Worm (Caenorhabditis elegans) whole organism, L2 larva: ENCODE measurements around the gene W05H7.1.

Source experiments
- C34F6.9 ChIP-seq: fragments of 150-350 bp; optimal IDR thresholded peaks from 2 replicates; lab custom pipeline; 2014; ENCODE audit warnings: missing biosample characterization, missing genetic modification characterization
- F13H6.1 ChIP-seq: sonication (generic microtip); optimal IDR thresholded peaks from 2 replicates; lab custom pipeline; 2016; ENCODE audit warnings: missing genetic modification characterization, missing compliant biosample characterization
- R02D3.7 ChIP-seq: fragments of 150-350 bp; optimal IDR thresholded peaks from 2 replicates; lab custom pipeline; 2014; ENCODE audit warnings: missing biosample characterization, missing genetic modification characterization
- Y55F3AM.14 ChIP-seq: fragments of 200-800 bp; sonication (Bioruptor generic); optimal IDR thresholded peaks from 2 replicates; lab custom pipeline; 2018; ENCODE audit warnings: mild to moderate bottlenecking, missing genetic modification characterization, missing compliant biosample characterization
- ZK546.5 ChIP-seq: sonication (generic microtip); optimal IDR thresholded peaks from 2 replicates; lab custom pipeline; 2017; ENCODE audit warnings: missing biosample characterization, missing genetic modification characterization
- alr-1 ChIP-seq: fragments of 150-350 bp; optimal IDR thresholded peaks from 2 replicates; lab custom pipeline; 2014; ENCODE audit warnings: missing biosample characterization, missing genetic modification characterization
- aly-2 ChIP-seq: fragments of 150-350 bp; optimal IDR thresholded peaks from 2 replicates; lab custom pipeline; 2014; ENCODE audit warnings: missing biosample characterization, missing genetic modification characterization
- ama-1 ChIP-seq: fragments of 150-350 bp; optimal IDR thresholded peaks from 2 replicates; lab custom pipeline; 2018; ENCODE audit warnings: inconsistent platforms
- blmp-1 ChIP-seq: sonication (generic microtip); optimal IDR thresholded peaks from 2 replicates; lab custom pipeline; 2017; ENCODE audit warnings: missing genetic modification characterization, mild to moderate bottlenecking, missing compliant biosample characterization, antibody characterized with exemption, moderate library complexity; ENCODE audit not compliant: insufficient read depth
- ceh-16 ChIP-seq: fragments of 150-350 bp; optimal IDR thresholded peaks from 2 replicates; lab custom pipeline; 2014; ENCODE audit warnings: missing biosample characterization, missing genetic modification characterization
- ceh-82 ChIP-seq: fragments of 150-350 bp; optimal IDR thresholded peaks from 2 replicates; lab custom pipeline; 2014; ENCODE audit warnings: missing biosample characterization, missing genetic modification characterization
- crh-2 ChIP-seq: sonication (generic microtip); optimal IDR thresholded peaks from 2 replicates; lab custom pipeline; 2017; ENCODE audit warnings: missing biosample characterization, missing genetic modification characterization
- egl-27 ChIP-seq: sonication (generic microtip); optimal IDR thresholded peaks from 3 replicates; lab custom pipeline; 2017; ENCODE audit warnings: missing biosample characterization, missing genetic modification reagents, missing genetic modification characterization
- elt-1 ChIP-seq: fragments of 150-350 bp; optimal IDR thresholded peaks from 2 replicates; lab custom pipeline; 2014; ENCODE audit warnings: missing biosample characterization, missing genetic modification characterization
- elt-3 ChIP-seq: sonication (generic microtip); optimal IDR thresholded peaks from 2 replicates; lab custom pipeline; 2017; ENCODE audit warnings: missing biosample characterization, missing genetic modification characterization
- fos-1 ChIP-seq: fragments of 150-350 bp; optimal IDR thresholded peaks from 2 replicates; lab custom pipeline; 2014; ENCODE audit warnings: missing biosample characterization, missing genetic modification characterization
- gmeb-1 ChIP-seq: fragments of 150-350 bp; optimal IDR thresholded peaks from 2 replicates; lab custom pipeline; 2014; ENCODE audit warnings: missing biosample characterization, missing genetic modification characterization
- lin-11 ChIP-seq: fragments of 150-350 bp; sonication (generic microtip); optimal IDR thresholded peaks from 2 replicates; lab custom pipeline; 2014; ENCODE audit warnings: missing biosample characterization, missing genetic modification characterization, inconsistent platforms, mixed read lengths
- lin-13 ChIP-seq: fragments of 150-350 bp; optimal IDR thresholded peaks from 2 replicates; lab custom pipeline; 2014; ENCODE audit warnings: missing biosample characterization, missing genetic modification reagents, missing genetic modification characterization
- lin-39 ChIP-seq: fragments of 150-350 bp; optimal IDR thresholded peaks from 2 replicates; lab custom pipeline; 2014; ENCODE audit warnings: missing biosample characterization, missing genetic modification reagents, missing genetic modification characterization
- lsy-2 ChIP-seq, 2 experiments: fragments of 150-350 bp in 1 of 2; sonication (generic microtip) in 1 of 2; optimal IDR thresholded peaks; 2 replicates each; lab custom pipeline; 2014 to 2017; ENCODE audit warnings: missing biosample characterization in 2 of 2, missing genetic modification characterization in 2 of 2
- mab-5 ChIP-seq: fragments of 150-350 bp; optimal IDR thresholded peaks from 2 replicates; lab custom pipeline; 2014; ENCODE audit warnings: missing biosample characterization, missing genetic modification characterization
- mbf-1 ChIP-seq: sonication (generic microtip); optimal IDR thresholded peaks from 2 replicates; lab custom pipeline; 2017; ENCODE audit warnings: missing biosample characterization, missing genetic modification characterization
- mdl-1 ChIP-seq, 2 experiments: fragments of 150-350 bp in 1 of 2; sonication (generic microtip) in 1 of 2; optimal IDR thresholded peaks; 2 replicates each; lab custom pipeline; 2017; ENCODE audit warnings: missing biosample characterization in 2 of 2, missing genetic modification characterization in 2 of 2
- nhr-10 ChIP-seq: sonication (generic microtip); optimal IDR thresholded peaks from 2 replicates; lab custom pipeline; 2017; ENCODE audit warnings: missing biosample characterization, missing genetic modification characterization
- nhr-12 ChIP-seq: fragments of 150-350 bp; optimal IDR thresholded peaks from 2 replicates; lab custom pipeline; 2014; ENCODE audit warnings: missing biosample characterization, missing genetic modification characterization
- nhr-129 ChIP-seq: fragments of 150-350 bp; optimal IDR thresholded peaks from 2 replicates; lab custom pipeline; 2014; ENCODE audit warnings: missing biosample characterization, missing genetic modification characterization
- nhr-21 ChIP-seq: fragments of 150-350 bp; optimal IDR thresholded peaks from 2 replicates; lab custom pipeline; 2014; ENCODE audit warnings: missing biosample characterization, missing genetic modification characterization
- nhr-23 ChIP-seq: fragments of 150-350 bp; optimal IDR thresholded peaks from 2 replicates; lab custom pipeline; 2014; ENCODE audit warnings: missing biosample characterization, missing genetic modification reagents, missing genetic modification characterization
- nhr-237 ChIP-seq: fragments of 150-350 bp; optimal IDR thresholded peaks from 2 replicates; lab custom pipeline; 2014; ENCODE audit warnings: missing biosample characterization, missing genetic modification characterization
- nhr-25 ChIP-seq: fragments of 150-350 bp; sonication (generic microtip); optimal IDR thresholded peaks from 3 replicates; lab custom pipeline; 2014; ENCODE audit warnings: missing biosample characterization, missing genetic modification characterization
- nhr-6 ChIP-seq: fragments of 150-350 bp; optimal IDR thresholded peaks from 2 replicates; lab custom pipeline; 2014; ENCODE audit warnings: missing biosample characterization, missing genetic modification characterization
- nhr-77 ChIP-seq: fragments of 150-350 bp; optimal IDR thresholded peaks from 2 replicates; lab custom pipeline; 2014; ENCODE audit warnings: missing biosample characterization, missing genetic modification characterization
- peb-1 ChIP-seq: fragments of 150-350 bp; optimal IDR thresholded peaks from 2 replicates; lab custom pipeline; 2014; ENCODE audit warnings: missing biosample characterization, missing genetic modification characterization
- sem-4 ChIP-seq: fragments of 150-350 bp; optimal IDR thresholded peaks from 2 replicates; lab custom pipeline; 2014; ENCODE audit warnings: missing biosample characterization, missing genetic modification reagents, missing genetic modification characterization
- skn-1 ChIP-seq: sonication (generic microtip); optimal IDR thresholded peaks from 2 replicates; lab custom pipeline; 2017; ENCODE audit warnings: missing biosample characterization, missing genetic modification characterization
- sma-3 ChIP-seq: sonication (generic microtip); optimal IDR thresholded peaks from 2 replicates; lab custom pipeline; 2016; ENCODE audit warnings: missing genetic modification reagents, missing genetic modification characterization, missing compliant biosample characterization
- sma-9 ChIP-seq, 2 experiments: fragments of 150-350 bp in 1 of 2; sonication (generic microtip) in 1 of 2; optimal IDR thresholded peaks; 2 replicates each; lab custom pipeline; 2014 to 2016; ENCODE audit warnings: missing genetic modification characterization in 2 of 2, mild to moderate bottlenecking in 1 of 2, missing biosample characterization in 1 of 2, missing compliant biosample characterization in 1 of 2, missing genetic modification reagents in 1 of 2, moderate library complexity in 1 of 2
- snpc-4 ChIP-seq: fragments of 150-350 bp; optimal IDR thresholded peaks from 2 replicates; lab custom pipeline; 2014; ENCODE audit warnings: missing biosample characterization, missing genetic modification characterization
- unc-55 ChIP-seq: fragments of 150-350 bp; sonication (generic microtip); optimal IDR thresholded peaks from 3 replicates; lab custom pipeline; 2014; ENCODE audit warnings: missing biosample characterization, missing genetic modification reagents, missing genetic modification characterization
- zag-1 ChIP-seq: fragments of 150-350 bp; optimal IDR thresholded peaks from 2 replicates; lab custom pipeline; 2014; ENCODE audit warnings: missing biosample characterization, missing genetic modification characterization
- ztf-4 ChIP-seq: fragments of 150-350 bp; optimal IDR thresholded peaks from 2 replicates; lab custom pipeline; 2014; ENCODE audit warnings: missing biosample characterization, missing genetic modification characterization

Gene W05H7.1

ce11 chrX:1440161-1440560, 10.4 kb upstream of the W05H7.1 start, which contains the start of gene sedl-1:
Gene sedl-1 (minus strand): TSS chrX:1440261.
- no peak for TF ChIP-seq aly-2 (tag; lab: Kevin White, UChicago)
- TF ChIP-seq nhr-12 (tag; lab: Kevin White, UChicago) = no peak
- no peak for TF ChIP-seq snpc-4 (tag; lab: Kevin White, UChicago)
- TF ChIP-seq nhr-23 = no peak
- TF ChIP-seq fos-1 (tag; lab: Kevin White, UChicago) = no peak
- TF ChIP-seq crh-2 (tag; lab: Kevin White, UChicago) = no peak
- no peak for TF ChIP-seq nhr-10 (tag; lab: Kevin White, UChicago)
- no peak for TF ChIP-seq egl-27
- no peak for TF ChIP-seq nhr-77 (tag; lab: Kevin White, UChicago)
- TF ChIP-seq nhr-6 = no peak
- no peak for TF ChIP-seq elt-3
- TF ChIP-seq gmeb-1 (tag; lab: Kevin White, UChicago) = no peak
- TF ChIP-seq zag-1 = no peak
- TF ChIP-seq ama-1 (lab: Kevin White, UChicago) = no peak
- TF ChIP-seq C34F6.9 (tag; lab: Kevin White, UChicago) = no peak
- no peak for TF ChIP-seq nhr-129 (tag; lab: Kevin White, UChicago)
- no peak for TF ChIP-seq F13H6.1 (tag; lab: Kevin White, UChicago)
- no peak for TF ChIP-seq skn-1 (tag; lab: Kevin White, UChicago)

ce11 chrX:1441602-1442183, 8.9 kb upstream of the W05H7.1 start:
- TF ChIP-seq R02D3.7 (tag; lab: Kevin White, UChicago) (no peak), nhr-23 (no peak), sma-9 (GFP tag; optimal IDR thresholded peaks at IDR 0.05; lab: Kevin White, UChicago) (no peak), sma-9 (tag; optimal IDR thresholded peaks at IDR 0.05; lab: Kevin White, UChicago) (no peak), ZK546.5 (tag; lab: Kevin White, UChicago) (no peak), mab-5 (no peak), snpc-4 (tag; lab: Kevin White, UChicago) (no peak), nhr-237 (tag; lab: Kevin White, UChicago) (no peak), ztf-4 (tag; lab: Kevin White, UChicago) (no peak), blmp-1 (tag; lab: Kevin White, UChicago) (no peak), nhr-6 (no peak), sem-4 (tag; lab: Kevin White, UChicago) (no peak), nhr-10 (tag; lab: Kevin White, UChicago) (no peak), ceh-82 (no peak), unc-55 (GFP tag; lab: Kevin White, UChicago) (no peak), ama-1 (lab: Kevin White, UChicago) (no peak), alr-1 (tag; lab: Kevin White, UChicago) (no peak), nhr-129 (tag; lab: Kevin White, UChicago) (no peak), Y55F3AM.14 (GFP tag; lab: Kevin White, UChicago) (no peak), nhr-21 (tag; lab: Kevin White, UChicago) (no peak), zag-1 (no peak)

ce11 chrX:1443556-1444243, 6.9 kb upstream of the W05H7.1 start:
- TF ChIP-seq nhr-12 (tag; lab: Kevin White, UChicago) (no peak), unc-55 (GFP tag; lab: Kevin White, UChicago) (no peak), nhr-23 (no peak), sma-3 (GFP tag; lab: Kevin White, UChicago) (peak; percentile 20), C34F6.9 (tag; lab: Kevin White, UChicago) (peak; percentile 22), lin-13 (GFP tag; lab: Kevin White, UChicago) (peak; percentile 4), sem-4 (tag; lab: Kevin White, UChicago) (no peak), mdl-1 (tag; optimal IDR thresholded peaks at IDR 0.05; lab: Kevin White, UChicago) (no peak), snpc-4 (tag; lab: Kevin White, UChicago) (no peak), nhr-25 (tag; lab: Kevin White, UChicago) (peak; percentile 64)

ce11 chrX:1445696-1446095, 4.9 kb upstream of the W05H7.1 start:
- TF ChIP-seq elt-1 (tag; lab: Kevin White, UChicago) (no peak), ztf-4 (tag; lab: Kevin White, UChicago) (peak; percentile 53), sma-9 (GFP tag; optimal IDR thresholded peaks at IDR 0.05; lab: Kevin White, UChicago) (peak; percentile 43), sma-9 (tag; optimal IDR thresholded peaks at IDR 0.05; lab: Kevin White, UChicago) (no peak), nhr-129 (tag; lab: Kevin White, UChicago) (peak; percentile 14), nhr-21 (tag; lab: Kevin White, UChicago) (peak; percentile 29), nhr-12 (tag; lab: Kevin White, UChicago) (no peak), crh-2 (tag; lab: Kevin White, UChicago) (peak; percentile 45), mab-5 (no peak), mbf-1 (no peak), lin-11 (tag; lab: Kevin White, UChicago) (no peak), nhr-25 (tag; lab: Kevin White, UChicago) (no peak), ama-1 (lab: Kevin White, UChicago) (peak; percentile 64), ceh-16 (tag; lab: Kevin White, UChicago) (peak; percentile 8), nhr-23 (no peak), egl-27 (no peak), F13H6.1 (tag; lab: Kevin White, UChicago) (peak; percentile 4), sma-3 (GFP tag; lab: Kevin White, UChicago) (peak; percentile 16), lin-39 (no peak), lsy-2 (tag; optimal IDR thresholded peaks at IDR 0.05; lab: Kevin White, UChicago) (peak in 1 of 2 experiments; percentile 47), alr-1 (tag; lab: Kevin White, UChicago) (no peak), unc-55 (GFP tag; lab: Kevin White, UChicago) (no peak), peb-1 (tag; lab: Kevin White, UChicago) (no peak), Y55F3AM.14 (GFP tag; lab: Kevin White, UChicago) (no peak), mdl-1 (tag; optimal IDR thresholded peaks at IDR 0.05; lab: Kevin White, UChicago) (no peak), sem-4 (tag; lab: Kevin White, UChicago) (no peak)
- TF ChIP-seq, all 48 proteins: peak for 10
